Worm (Caenorhabditis elegans): Measurements from ENCODE around the gene sre-43.

ce11 chrII:14004770-14005169 lies 35.9 kb upstream of the sre-43 start:
- TF ChIP-seq snpc-4 (tag; optimal IDR thresholded peaks at IDR 0.05) (no peak), fos-1 (tag; optimal IDR thresholded peaks at IDR 0.05) (no peak), ama-1 (optimal IDR thresholded peaks at IDR 0.05) (no peak), unc-62 (GFP tag; optimal IDR thresholded peaks at IDR 0.05) (no peak), ceh-82 (tag; optimal IDR thresholded peaks at IDR 0.05) (no peak)
